Worm (Caenorhabditis elegans) whole organism, early embryonic: ENCODE measurements around the gene dep-1.

Source experiments
- B0310.2 ChIP-seq: sonication (generic microtip); optimal IDR thresholded peaks from 2 replicates; lab custom pipeline; 2016; ENCODE audit warnings: mild to moderate bottlenecking, missing genetic modification characterization, missing compliant biosample characterization
- F13C5.2 ChIP-seq: sonication (generic microtip); optimal IDR thresholded peaks from 2 replicates; lab custom pipeline; 2017; ENCODE audit warnings: mild to moderate bottlenecking, missing genetic modification characterization, inconsistent platforms, missing compliant biosample characterization
- aly-1 ChIP-seq: sonication (generic microtip); optimal IDR thresholded peaks from 2 replicates; lab custom pipeline; 2016; ENCODE audit warnings: missing genetic modification characterization, missing compliant biosample characterization
- ama-1 ChIP-seq: fragments of 150-350 bp; optimal IDR thresholded peaks from 2 replicates; lab custom pipeline; 2014
- ceh-13 ChIP-seq: fragments of 200-800 bp; sonication (Bioruptor generic); optimal IDR thresholded peaks from 2 replicates; lab custom pipeline; 2018; ENCODE audit warnings: mild to moderate bottlenecking, missing genetic modification characterization, missing compliant biosample characterization
- ceh-36 ChIP-seq: sonication (generic microtip); optimal IDR thresholded peaks from 2 replicates; lab custom pipeline; 2016; ENCODE audit warnings: missing genetic modification characterization, inconsistent platforms, missing compliant biosample characterization
- ets-7 ChIP-seq: sonication (generic microtip); optimal IDR thresholded peaks from 2 replicates; lab custom pipeline; 2016; ENCODE audit warnings: missing genotype, missing genetic modification characterization, missing compliant biosample characterization
- flt-1 ChIP-seq: fragments of 200-800 bp; sonication (Bioruptor generic); IDR thresholded peaks from 2 replicates; pipeline ENCODE4 v1.3.6; 2022; ENCODE audit warnings: missing genetic modification characterization, missing compliant biosample characterization
- hmbx-1 ChIP-seq: sonication (generic microtip); optimal IDR thresholded peaks from 2 replicates; lab custom pipeline; 2016; ENCODE audit warnings: mild to moderate bottlenecking, missing genetic modification characterization, missing compliant biosample characterization
- hmg-4 ChIP-seq: fragments of 200-800 bp; sonication (Bioruptor generic); optimal IDR thresholded peaks from 2 replicates; lab custom pipeline; 2018; ENCODE audit warnings: mild to moderate bottlenecking, missing genetic modification characterization, missing compliant biosample characterization
- hnd-1 ChIP-seq: sonication (generic microtip); optimal IDR thresholded peaks from 2 replicates; lab custom pipeline; 2016; ENCODE audit warnings: missing genetic modification characterization, missing compliant biosample characterization
- pes-1 ChIP-seq: fragments of 200-800 bp; sonication (Bioruptor generic); IDR thresholded peaks from 2 replicates; pipeline ENCODE4 v1.3.6; 2022; ENCODE audit warnings: missing genetic modification reagents, missing genetic modification characterization, missing compliant biosample characterization
- scrt-1 ChIP-seq: fragments of 200-800 bp; sonication (Bioruptor generic); IDR thresholded peaks from 2 replicates; pipeline ENCODE4 v1.3.6; 2022; ENCODE audit warnings: missing genetic modification characterization, missing compliant biosample characterization
- sea-1 ChIP-seq: fragments of 200-800 bp; sonication (Bioruptor generic); conservative IDR thresholded peaks from 2 replicates; pipeline ENCODE4 v1.3.6; 2022; ENCODE audit warnings: missing genetic modification characterization, missing compliant biosample characterization
- tbx-11 ChIP-seq: fragments of 200-800 bp; sonication (Bioruptor generic); IDR thresholded peaks from 2 replicates; pipeline ENCODE4 v1.3.6; 2022; ENCODE audit warnings: missing genetic modification characterization, missing compliant biosample characterization
- tbx-37 ChIP-seq: fragments of 200-800 bp; sonication (Bioruptor generic); conservative IDR thresholded peaks from 2 replicates; pipeline ENCODE4 v1.3.6; 2022; ENCODE audit warnings: missing genetic modification reagents, missing genetic modification characterization, missing compliant biosample characterization
- tra-4 ChIP-seq: sonication (generic microtip); optimal IDR thresholded peaks from 2 replicates; lab custom pipeline; 2017; ENCODE audit warnings: missing genetic modification characterization, missing compliant biosample characterization

dep-1 gene

ce11 chrII:8990267-8990666 lies 29.3 kb downstream of the dep-1 start:
- TF ChIP-seq tra-4 (tag; lab: Kevin White, UChicago) (no peak), ets-7 (tag; lab: Kevin White, UChicago) (no peak), tbx-37 (GFP tag; lab: Robert Waterston, UW) (no peak), hmg-4 (GFP tag; lab: Kevin White, UChicago) (no peak), hnd-1 (no peak), hmbx-1 (tag; lab: Kevin White, UChicago) (no peak), F13C5.2 (no peak), sea-1 (GFP tag; lab: Robert Waterston, UW) (no peak), tbx-11 (GFP tag; lab: Robert Waterston, UW) (no peak), flt-1 (no peak), ceh-13 (no peak), aly-1 (tag; lab: Kevin White, UChicago) (no peak), pes-1 (GFP tag; lab: Robert Waterston, UW) (no peak), ama-1 (lab: Kevin White, UChicago) (no peak), scrt-1 (no peak), ceh-36 (tag; lab: Kevin White, UChicago) (no peak), B0310.2 (tag; lab: Kevin White, UChicago) (no peak)

- TF ChIP-seq pes-1 (GFP tag; lab: Robert Waterston, UW) (no peak), tbx-37 (GFP tag; lab: Robert Waterston, UW) (no peak), hmg-4 (GFP tag; lab: Kevin White, UChicago) (no peak), sea-1 (GFP tag; lab: Robert Waterston, UW) (no peak), ets-7 (tag; lab: Kevin White, UChicago) (no peak), ceh-36 (tag; lab: Kevin White, UChicago) (no peak), hnd-1 (no peak), F13C5.2 (no peak), scrt-1 (no peak), aly-1 (tag; lab: Kevin White, UChicago) (no peak), tbx-11 (GFP tag; lab: Robert Waterston, UW) (no peak), B0310.2 (tag; lab: Kevin White, UChicago) (no peak), tra-4 (tag; lab: Kevin White, UChicago) (no peak), ama-1 (lab: Kevin White, UChicago) (no peak), flt-1 (no peak)
Measured at ce11 chrII:8989444-8989843, 30.2 kb downstream of the dep-1 start, which contains the start of gene C18E9.9. Gene C18E9.9 (minus strand): TSS chrII:8989544.

DNA sequence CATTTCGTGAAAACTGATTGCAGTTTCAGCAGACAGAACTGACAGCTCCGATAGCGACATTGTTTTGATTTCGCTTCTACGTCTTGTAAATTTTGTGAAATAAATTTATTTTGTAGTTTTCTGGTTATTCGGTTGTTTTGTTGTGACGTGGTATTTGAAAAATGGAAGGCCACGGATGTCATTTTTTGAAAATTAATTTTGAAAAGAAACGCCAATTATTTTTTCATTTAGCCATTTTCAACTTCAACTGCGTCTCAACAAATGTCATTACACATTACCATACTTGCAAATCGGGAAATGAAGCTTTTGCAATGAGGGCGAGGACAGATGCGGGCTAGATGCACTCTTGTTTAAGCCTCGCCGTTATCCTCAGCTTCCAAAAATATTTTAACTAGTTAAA lies 31.6 kb downstream of the dep-1 start, which contains the start of gene C18E9.8:
TSS of gene C18E9.8 (minus strand) at position 101 of the 400 bp plus-strand sequence.
- TF ChIP-seq F13C5.2 (no peak), ama-1 (lab: Kevin White, UChicago) (no peak), ets-7 (tag; lab: Kevin White, UChicago) (no peak), B0310.2 (tag; lab: Kevin White, UChicago) (no peak), ceh-13 (no peak), hmg-4 (GFP tag; lab: Kevin White, UChicago) (no peak), ceh-36 (tag; lab: Kevin White, UChicago) (no peak), hmbx-1 (tag; lab: Kevin White, UChicago) (no peak), hnd-1 (no peak), aly-1 (tag; lab: Kevin White, UChicago) (no peak), tra-4 (tag; lab: Kevin White, UChicago) (no peak), flt-1 (no peak), pes-1 (GFP tag; lab: Robert Waterston, UW) (no peak)

- TF ChIP-seq ama-1 (lab: Kevin White, UChicago) (no peak), hmg-4 (GFP tag; lab: Kevin White, UChicago) (no peak), tra-4 (tag; lab: Kevin White, UChicago) (no peak), sea-1 (GFP tag; lab: Robert Waterston, UW) (no peak), B0310.2 (tag; lab: Kevin White, UChicago) (no peak), tbx-11 (GFP tag; lab: Robert Waterston, UW) (no peak), scrt-1 (no peak), hmbx-1 (tag; lab: Kevin White, UChicago) (no peak)
Measured at ce11 chrII:8982683-8983082, 36.9 kb downstream of the dep-1 start, which contains the start of gene C18E9.7. Gene C18E9.7 (minus strand): TSS chrII:8982783.

DNA sequence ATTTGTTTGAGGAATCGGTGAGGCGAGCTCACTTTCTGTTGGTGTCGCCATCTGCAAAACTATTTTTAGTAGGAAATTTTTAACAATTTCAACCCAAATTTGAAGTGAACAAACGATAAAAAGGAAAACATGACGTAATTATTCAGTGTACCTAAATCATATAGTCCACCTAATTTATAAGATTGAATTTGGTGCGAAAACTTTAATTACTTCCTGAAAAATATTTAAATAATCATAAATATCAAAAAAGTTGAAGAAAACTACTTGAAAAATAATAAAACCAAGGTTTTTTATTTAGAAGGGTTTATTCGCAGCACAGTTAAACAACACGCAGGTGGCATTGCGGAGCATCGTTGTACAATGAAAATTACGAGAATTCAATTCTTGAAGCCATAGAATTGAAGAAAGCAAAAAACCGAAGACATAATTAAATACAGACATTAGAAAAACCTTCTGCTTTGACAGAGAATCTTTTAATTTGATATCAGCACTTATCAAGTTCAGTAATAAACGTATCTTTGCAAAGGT lies 46.0 kb downstream of the dep-1 start, which contains the start of gene tomm-40:
TSS of gene tomm-40 (minus strand) at position 51 of the 528 bp plus-strand sequence.
- peak; percentile 47 for TF ChIP-seq F13C5.2
- TF ChIP-seq flt-1 = no peak

DNA sequence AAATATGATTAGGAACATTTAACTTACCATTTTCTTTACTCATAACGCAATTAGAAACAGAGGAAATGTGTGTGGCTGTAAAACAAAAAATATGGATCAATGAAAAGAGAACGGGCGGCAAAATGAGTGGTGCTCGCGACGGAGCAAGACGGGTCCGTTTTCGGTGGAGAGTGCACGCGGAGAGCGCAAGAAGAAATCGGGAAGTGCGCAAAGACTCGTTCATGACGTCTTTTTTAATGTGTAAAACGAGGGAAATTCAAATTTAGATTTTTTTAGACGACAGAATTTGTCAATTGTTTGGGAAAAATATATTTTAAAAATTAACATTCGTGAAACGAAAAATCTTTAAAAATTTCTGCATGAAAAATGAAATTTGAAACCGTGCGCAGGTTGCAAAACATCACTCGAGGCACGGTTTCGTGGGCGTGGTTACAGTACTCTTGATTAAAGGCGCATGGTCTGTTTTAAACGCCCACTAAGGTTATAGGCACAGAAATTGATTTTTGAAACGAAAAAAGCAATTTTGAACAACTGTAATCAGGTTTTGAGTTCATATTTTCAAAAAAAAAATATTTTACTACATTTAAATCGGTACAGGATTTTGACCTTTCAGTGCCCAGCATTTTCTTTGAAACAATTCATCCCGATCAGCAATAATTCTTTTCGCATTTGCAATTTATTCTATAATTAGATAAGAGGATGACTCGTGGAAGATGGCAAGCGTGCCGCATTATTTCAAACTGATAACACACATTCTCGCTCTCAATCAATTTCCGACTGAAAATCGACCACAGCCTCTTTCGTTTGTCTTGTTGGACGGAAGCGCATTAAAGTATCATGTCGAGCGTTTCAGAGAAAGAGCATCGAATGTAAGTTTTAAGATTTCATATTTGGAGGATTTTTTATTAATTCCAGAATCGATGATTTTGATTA lies 50.1 kb downstream of the dep-1 start, which contains the start of the genes szy-20 and C18E9.5:
TSS of gene szy-20 (minus strand) at position 83 of the 933 bp plus-strand sequence.
TSS of gene C18E9.5 (plus strand) at position 730 of the 933 bp plus-strand sequence.
- TF ChIP-seq ets-7 (tag; lab: Kevin White, UChicago) = no peak
- TF ChIP-seq hmg-4 (GFP tag; lab: Kevin White, UChicago) = peak; percentile 67
- no peak for TF ChIP-seq scrt-1
- 0 out of 2 replicates have a peak, but pooled peaks have one; percentile 22 for TF ChIP-seq tbx-37 (GFP tag; lab: Robert Waterston, UW)
- peak; percentile 82 for TF ChIP-seq F13C5.2

ce11 chrII:8964835-8965234 lies 54.8 kb downstream of the dep-1 start, which contains the start of the genes ndub-3 and C18E9.2:
Gene ndub-3 (minus strand): TSS chrII:8964890.
Gene C18E9.2 (plus strand): TSS chrII:8965006.
- TF ChIP-seq tbx-37 (GFP tag; lab: Robert Waterston, UW) (no peak), hmbx-1 (tag; lab: Kevin White, UChicago) (no peak), ets-7 (tag; lab: Kevin White, UChicago) (no peak), sea-1 (GFP tag; lab: Robert Waterston, UW) (no peak), flt-1 (no peak), ama-1 (lab: Kevin White, UChicago) (no peak), scrt-1 (no peak), pes-1 (GFP tag; lab: Robert Waterston, UW) (no peak), hnd-1 (no peak), aly-1 (tag; lab: Kevin White, UChicago) (no peak), ceh-13 (no peak), F13C5.2 (no peak), ceh-36 (tag; lab: Kevin White, UChicago) (no peak), B0310.2 (tag; lab: Kevin White, UChicago) (no peak), hmg-4 (GFP tag; lab: Kevin White, UChicago) (no peak)
